Fruit fly (Drosophila melanogaster) whole organism, wandering third instar larva: ENCODE measurements around the gene sick.

ENCODE experiments used
- Abd-B ChIP-seq: fragments of >200 bp; optimal IDR thresholded peaks from 2 replicates; lab custom pipeline; 2017; ENCODE audit warnings: missing biosample characterization, missing genetic modification characterization
- CG32264 ChIP-seq: fragments of 200-800 bp; sonication (Bioruptor generic); optimal IDR thresholded peaks from 2 replicates; lab custom pipeline; 2016; ENCODE audit warnings: missing biosample characterization, missing genetic modification characterization
- CG9705 ChIP-seq: fragments of 200-800 bp; sonication (Bioruptor generic); optimal IDR thresholded peaks from 2 replicates; lab custom pipeline; 2018; ENCODE audit warnings: missing biosample characterization, mild to moderate bottlenecking, missing genetic modification characterization
- Dfd ChIP-seq: fragments of >200 bp; optimal IDR thresholded peaks from 2 replicates; lab custom pipeline; 2017; ENCODE audit warnings: missing biosample characterization, missing genetic modification characterization
- GATAd ChIP-seq: sonication (Bioruptor generic); optimal IDR thresholded peaks from 2 replicates; lab custom pipeline; 2016; ENCODE audit warnings: missing biosample characterization, missing genetic modification characterization
- HLH106 ChIP-seq: fragments of 200-800 bp; optimal IDR thresholded peaks from 3 replicates; lab custom pipeline; 2019; ENCODE audit warnings: missing biosample characterization, mild to moderate bottlenecking, missing genetic modification characterization, moderate library complexity
- Hnf4 ChIP-seq: fragments of 200-800 bp; sonication (Bioruptor generic); optimal IDR thresholded peaks from 2 replicates; lab custom pipeline; 2016; ENCODE audit warnings: missing biosample characterization, mild to moderate bottlenecking, missing genetic modification characterization
- Hr78 ChIP-seq: fragments of >200 bp; optimal IDR thresholded peaks from 2 replicates; lab custom pipeline; 2017; ENCODE audit warnings: missing biosample characterization, missing genetic modification characterization
- Hr83 ChIP-seq: fragments of 200-300 bp; sonication (Bioruptor generic); optimal IDR thresholded peaks from 2 replicates; lab custom pipeline; 2016; ENCODE audit warnings: missing biosample characterization, mild to moderate bottlenecking, missing genetic modification characterization, moderate library complexity; ENCODE audit not compliant: poor library complexity, severe bottlenecking
- Jra ChIP-seq: sonication (Bioruptor generic); optimal IDR thresholded peaks from 2 replicates; lab custom pipeline; 2016; ENCODE audit warnings: missing biosample characterization, missing genetic modification characterization
- Mio ChIP-seq: sonication (Bioruptor generic); optimal IDR thresholded peaks from 2 replicates; lab custom pipeline; 2016; ENCODE audit warnings: missing biosample characterization, missing genetic modification characterization
- Myc ChIP-seq: fragments of >200 bp; optimal IDR thresholded peaks from 2 replicates; lab custom pipeline; 2017
- OdsH ChIP-seq: fragments of 200-800 bp; sonication (Bioruptor generic); optimal IDR thresholded peaks from 2 replicates; lab custom pipeline; 2016; ENCODE audit warnings: missing biosample characterization, mild to moderate bottlenecking, missing genetic modification characterization
- Rel ChIP-seq, 2 experiments: fragments of 200-800 bp; sonication (Bioruptor generic) in 1 of 2; optimal IDR thresholded peaks; 2 replicates in 1 of 2; 3 replicates in 1 of 2; lab custom pipeline; 2016 to 2019; ENCODE audit warnings: mild to moderate bottlenecking in 2 of 2, missing biosample characterization in 2 of 2, missing genetic modification characterization in 2 of 2, moderate library complexity in 1 of 2
- Sp1 ChIP-seq: fragments of 200-800 bp; sonication (Bioruptor generic); optimal IDR thresholded peaks from 3 replicates; lab custom pipeline; 2019; ENCODE audit warnings: missing biosample characterization, mild to moderate bottlenecking, missing genetic modification characterization, moderate library complexity
- Vsx2 ChIP-seq: fragments of 200-300, 225-300 bp; sonication (Bioruptor generic); optimal IDR thresholded peaks from 2 replicates; lab custom pipeline; 2018; ENCODE audit warnings: missing biosample characterization, missing genetic modification characterization; ENCODE audit not compliant: partially characterized antibody
- br ChIP-seq: fragments of 200-800 bp; sonication (Bioruptor generic); optimal IDR thresholded peaks from 2 replicates; lab custom pipeline; 2016; ENCODE audit warnings: missing biosample characterization, missing genetic modification characterization
- brk ChIP-seq: fragments of 200-800 bp; sonication (Bioruptor generic); optimal IDR thresholded peaks from 2 replicates; lab custom pipeline; 2016; ENCODE audit warnings: missing biosample characterization, mild to moderate bottlenecking, missing genetic modification characterization
- dl ChIP-seq, 2 experiments: fragments of 175-275, 200-275 bp in 1 of 2; fragments of 200-275 bp in 1 of 2; sonication (Bioruptor generic); optimal IDR thresholded peaks; lab custom pipeline; 2018; ENCODE audit warnings: mild to moderate bottlenecking in 2 of 2, missing biosample characterization in 2 of 2, missing genetic modification characterization in 2 of 2, moderate library complexity in 2 of 2; ENCODE audit not compliant: partially characterized antibody in 2 of 2, insufficient read depth in 1 of 2
- dmrt93B ChIP-seq: fragments of 200-800 bp; sonication (Bioruptor generic); optimal IDR thresholded peaks from 2 replicates; lab custom pipeline; 2018; ENCODE audit warnings: missing biosample characterization, mild to moderate bottlenecking, missing genetic modification characterization
- dsf ChIP-seq: sonication (Bioruptor generic); optimal IDR thresholded peaks from 2 replicates; lab custom pipeline; 2016; ENCODE audit warnings: missing biosample characterization, missing genetic modification characterization, borderline replicate concordance
- ey ChIP-seq: fragments of 200-800 bp; sonication (Bioruptor generic); optimal IDR thresholded peaks from 2 replicates; lab custom pipeline; 2016; ENCODE audit warnings: missing biosample characterization, missing genetic modification characterization
- foxo ChIP-seq, 2 experiments: fragments of 200-800 bp; sonication (Bioruptor generic); optimal IDR thresholded peaks; 2 replicates in 1 of 2; 3 replicates in 1 of 2; lab custom pipeline; 2016 to 2017; ENCODE audit warnings: missing biosample characterization in 2 of 2, missing genetic modification characterization in 2 of 2
- fru ChIP-seq: fragments of 200-800 bp; sonication (Bioruptor generic); optimal IDR thresholded peaks from 3 replicates; lab custom pipeline; 2016; ENCODE audit warnings: missing biosample characterization, mild to moderate bottlenecking, missing genetic modification characterization
- h ChIP-seq: fragments of 200-800 bp; sonication (Bioruptor generic); optimal IDR thresholded peaks from 3 replicates; lab custom pipeline; 2016; ENCODE audit warnings: missing biosample characterization, mild to moderate bottlenecking, missing genetic modification characterization
- jim ChIP-seq: fragments of 175-275, 200-325 bp; sonication (Bioruptor generic); optimal IDR thresholded peaks from 2 replicates; lab custom pipeline; 2016; ENCODE audit warnings: missing biosample characterization, mild to moderate bottlenecking, missing genetic modification characterization
- lola ChIP-seq: fragments of >200 bp; optimal IDR thresholded peaks from 2 replicates; lab custom pipeline; 2017; ENCODE audit warnings: missing biosample characterization, missing genetic modification characterization
- sage ChIP-seq: fragments of 200-800 bp; sonication (Bioruptor generic); optimal IDR thresholded peaks from 2 replicates; lab custom pipeline; 2016; ENCODE audit warnings: missing biosample characterization, mild to moderate bottlenecking, missing genetic modification characterization
- sv ChIP-seq: fragments of 200-800 bp; sonication (Bioruptor generic); optimal IDR thresholded peaks from 3 replicates; lab custom pipeline; 2016; ENCODE audit warnings: missing biosample characterization, missing genetic modification characterization
- tai ChIP-seq: sonication (Bioruptor generic); optimal IDR thresholded peaks from 2 replicates; lab custom pipeline; 2016; ENCODE audit warnings: missing biosample characterization, missing genetic modification characterization
- usp ChIP-seq: fragments of >200 bp; optimal IDR thresholded peaks from 2 replicates; lab custom pipeline; 2017; ENCODE audit warnings: missing biosample characterization, missing genetic modification characterization
- woc ChIP-seq: sonication (Bioruptor generic); optimal IDR thresholded peaks from 2 replicates; lab custom pipeline; 2016; ENCODE audit warnings: missing biosample characterization, mild to moderate bottlenecking, missing genetic modification characterization

The sick gene

dm6 chr2L:19817147-19817546 is 21.0 kb downstream of the sick start:
- no peak for TF ChIP-seq brk (GFP tag; lab: Kevin White, UChicago)
- no peak for TF ChIP-seq sv (GFP tag; lab: Kevin White, UChicago)
- no peak for TF ChIP-seq Dfd (GFP tag; lab: Kevin White, UChicago)
- no peak for TF ChIP-seq HLH106
- peak; percentile 7 for TF ChIP-seq tai
- TF ChIP-seq Jra (GFP tag; lab: Kevin White, UChicago), result no peak
- TF ChIP-seq Abd-B (GFP tag; lab: Kevin White, UChicago), result no peak
- TF ChIP-seq Myc, result peak; percentile 85
- no peak for TF ChIP-seq jim (GFP tag; lab: Kevin White, UChicago)
- TF ChIP-seq dmrt93B (GFP tag; lab: Kevin White, UChicago), result no peak
- TF ChIP-seq usp (GFP tag; lab: Kevin White, UChicago), result no peak
- TF ChIP-seq Rel (GFP tag; optimal IDR thresholded peaks at IDR 0.05; lab: Kevin White, UChicago), result no peak
- no peak for TF ChIP-seq Rel (tag; optimal IDR thresholded peaks at IDR 0.05; lab: Kevin White, UChicago)
- TF ChIP-seq br (GFP tag; lab: Kevin White, UChicago), result no peak
- TF ChIP-seq sage (GFP tag; lab: Kevin White, UChicago), result no peak
- TF ChIP-seq Hnf4 (GFP tag; lab: Kevin White, UChicago), result no peak
- no peak for TF ChIP-seq dsf (GFP tag; lab: Kevin White, UChicago)
- TF ChIP-seq GATAd (GFP tag; lab: Kevin White, UChicago), result no peak
- no peak for TF ChIP-seq Vsx2 (GFP tag; lab: Kevin White, UChicago)
- peak; percentile 19 for TF ChIP-seq CG9705
- TF ChIP-seq Sp1, result no peak
- TF ChIP-seq, all 38 proteins: peak for 3

- TF ChIP-seq foxo (GFP tag; optimal IDR thresholded peaks at IDR 0.05; lab: Kevin White, UChicago) (no peak), brk (GFP tag; lab: Kevin White, UChicago) (no peak), dmrt93B (GFP tag; lab: Kevin White, UChicago) (no peak), Vsx2 (GFP tag; lab: Kevin White, UChicago) (no peak), HLH106 (no peak), ey (no peak), lola (no peak), h (GFP tag; lab: Kevin White, UChicago) (no peak), jim (GFP tag; lab: Kevin White, UChicago) (no peak), Hr83 (no peak), Dfd (GFP tag; lab: Kevin White, UChicago) (no peak), Mio (GFP tag; lab: Kevin White, UChicago) (no peak), Hr78 (GFP tag; lab: Kevin White, UChicago) (no peak), usp (GFP tag; lab: Kevin White, UChicago) (no peak), woc (GFP tag; lab: Kevin White, UChicago) (no peak), dl (GFP tag; optimal IDR thresholded peaks at IDR 0.05; lab: Kevin White, UChicago; ENCODE audit: insufficient read depth in 1 of 2, partially characterized antibody in 2 of 2) (no peak), br (GFP tag; lab: Kevin White, UChicago) (no peak)
These were observed 23.7 kb downstream of the sick start for dm6 chr2L:19819896-19820295.

dm6 chr2L:19824290-19824689 is 28.1 kb downstream of the sick start:
- no peak for TF ChIP-seq dl (GFP tag; optimal IDR thresholded peaks at IDR 0.05; lab: Kevin White, UChicago; ENCODE audit: insufficient read depth in 1 of 2, partially characterized antibody in 2 of 2)
- TF ChIP-seq HLH106, result no peak
- no peak for TF ChIP-seq tai
- no peak for TF ChIP-seq CG9705
- no peak for TF ChIP-seq foxo (GFP tag; optimal IDR thresholded peaks at IDR 0.05; lab: Kevin White, UChicago)
- TF ChIP-seq, all 38 proteins: peak for 0

dm6 chr2L:19829353-19829752 is 33.2 kb downstream of the sick start:
- TF ChIP-seq CG32264, result no peak
- no peak for TF ChIP-seq CG9705
- TF ChIP-seq Rel (GFP tag; optimal IDR thresholded peaks at IDR 0.05; lab: Kevin White, UChicago), result no peak
- no peak for TF ChIP-seq Rel (tag; optimal IDR thresholded peaks at IDR 0.05; lab: Kevin White, UChicago)
- no peak for TF ChIP-seq tai
- TF ChIP-seq Jra (GFP tag; lab: Kevin White, UChicago), result no peak
- TF ChIP-seq OdsH (GFP tag; lab: Kevin White, UChicago), result no peak
- no peak for TF ChIP-seq sv (GFP tag; lab: Kevin White, UChicago)
- no peak for TF ChIP-seq foxo (GFP tag; optimal IDR thresholded peaks at IDR 0.05; lab: Kevin White, UChicago)
- no peak for TF ChIP-seq fru (GFP tag; lab: Kevin White, UChicago)
- no peak for TF ChIP-seq dl (GFP tag; optimal IDR thresholded peaks at IDR 0.05; lab: Kevin White, UChicago; ENCODE audit: insufficient read depth in 1 of 2, partially characterized antibody in 2 of 2)
- no peak for TF ChIP-seq br (GFP tag; lab: Kevin White, UChicago)
- TF ChIP-seq jim (GFP tag; lab: Kevin White, UChicago), result no peak
- no peak for TF ChIP-seq sage (GFP tag; lab: Kevin White, UChicago)
- no peak for TF ChIP-seq h (GFP tag; lab: Kevin White, UChicago)
- no peak for TF ChIP-seq Hr78 (GFP tag; lab: Kevin White, UChicago)
